Worm (Caenorhabditis elegans): ENCODE results near the gene nhr-209.
A peak's percentile ranks its signal among the peaks of the same experiment; 100 is the strongest.
"Not testable (repeated sequence)": the region's sequence is repeated elsewhere in the genome, so short reads cannot be mapped to it uniquely, and the experiment has no call there.

Gene nhr-209

DNA sequence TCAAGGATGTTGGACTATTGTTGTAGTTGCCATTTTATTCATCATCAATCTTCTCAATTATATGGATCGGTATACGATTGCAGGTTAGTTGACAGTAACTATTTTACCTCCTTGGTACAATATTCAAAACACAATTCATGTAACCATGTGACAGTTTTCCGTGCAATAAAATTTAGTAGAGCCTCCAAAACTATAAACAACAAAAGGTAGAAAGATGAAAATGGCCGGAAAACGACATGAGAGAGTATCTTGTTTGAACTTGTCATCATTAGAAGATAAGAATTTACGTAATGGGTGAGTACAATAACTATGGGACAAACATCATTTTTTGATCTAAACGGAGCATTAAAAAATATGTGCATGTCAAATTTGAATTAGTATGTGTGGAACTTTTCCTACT, 17.2 kb downstream of the nhr-209 start:
- no peak for TF ChIP-seq attf-5 (GFP tag; optimal IDR thresholded peaks at IDR 0.05)
- TF ChIP-seq nhr-80 (tag; optimal IDR thresholded peaks at IDR 0.05) = peak; percentile 27

DNA sequence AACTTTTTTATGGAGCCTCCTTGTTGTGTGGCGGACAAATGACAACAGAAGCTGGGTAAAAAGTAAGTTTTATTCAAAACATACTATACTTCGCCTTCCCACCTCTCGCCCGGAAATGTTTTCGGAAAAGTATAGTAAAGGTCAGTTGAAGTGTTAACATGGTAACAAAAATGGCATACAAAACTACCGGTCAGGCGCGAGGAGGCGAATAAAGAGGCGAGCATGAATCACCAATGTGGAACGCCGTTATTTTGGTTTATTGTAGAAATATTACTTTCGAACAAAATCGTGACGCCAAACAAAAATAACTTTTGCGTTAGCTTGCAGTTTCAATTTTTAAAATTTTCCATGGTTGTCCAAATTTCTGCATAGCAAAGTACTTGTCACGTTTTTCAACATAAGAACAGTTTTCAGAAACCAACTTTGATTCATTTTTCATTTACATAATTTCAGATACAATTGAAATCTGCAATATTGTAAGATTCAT, 19.7 kb downstream of the nhr-209 start, which contains the start of gene C13C4.8:
Gene C13C4.8 (plus strand): TSS at position 437 of the 487 bp plus-strand sequence.
- TF ChIP-seq cebp-1 (GFP tag; IDR thresholded peaks at IDR 0.05) = no peak
- no peak for TF ChIP-seq cebp-1 (tag; optimal IDR thresholded peaks at IDR 0.05)

DNA sequence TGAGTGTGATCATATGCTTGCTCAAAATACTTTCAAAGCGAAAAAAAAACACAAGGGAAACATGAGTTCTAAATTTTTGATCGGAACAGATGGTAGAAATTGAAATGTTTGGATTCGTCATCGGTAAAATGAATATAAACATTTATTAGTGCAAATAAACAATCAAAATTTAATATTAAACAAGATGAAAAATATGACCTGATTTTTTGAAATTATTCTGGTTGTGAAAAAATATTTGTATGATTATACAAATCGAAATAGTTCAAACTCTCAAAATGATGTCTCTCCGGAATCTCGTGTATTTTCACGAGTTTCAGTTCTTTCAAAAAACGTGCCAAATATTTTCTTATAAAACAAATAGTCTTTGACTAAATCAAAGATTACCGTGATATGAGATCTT, 22.4 kb downstream of the nhr-209 start, which contains the start of gene C13C4.7:
Gene C13C4.7 (minus strand): TSS at position 101 of the 400 bp plus-strand sequence.
- TF ChIP-seq C17E4.6 (GFP tag; IDR thresholded peaks at IDR 0.05) = no peak
- TF ChIP-seq egl-18 (GFP tag; IDR thresholded peaks at IDR 0.05) = no peak
- no peak for TF ChIP-seq snpc-4 (GFP tag; optimal IDR thresholded peaks at IDR 0.05)
- TF ChIP-seq snpc-4 (tag; optimal IDR thresholded peaks at IDR 0.05) = no peak
- TF ChIP-seq Y79H2A.3 (GFP tag; conservative IDR thresholded peaks at IDR 0.05) = no peak
- TF ChIP-seq mes-4 (tag; optimal IDR thresholded peaks at IDR 0.05) = no peak

DNA sequence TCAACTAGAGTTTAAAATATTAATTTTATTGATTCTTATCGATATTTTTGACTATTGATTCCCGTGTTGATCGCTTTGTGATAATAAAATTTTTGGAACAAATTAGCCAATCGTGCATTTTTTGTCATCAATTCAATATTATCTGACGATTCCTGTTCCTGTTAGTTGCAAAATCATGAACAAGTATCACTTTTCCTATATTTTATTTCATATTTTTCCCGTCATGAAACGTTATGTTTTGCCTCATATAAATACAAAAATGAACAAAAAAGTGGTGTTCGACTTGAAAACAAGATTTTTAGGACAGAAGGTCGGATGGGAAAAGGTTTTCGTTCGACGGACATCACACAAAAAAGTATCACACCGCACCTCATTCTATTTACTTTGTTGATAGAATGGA, 23.3 kb downstream of the nhr-209 start, which contains the start of gene C13C4.6:
Gene C13C4.6 (plus strand): TSS at position 301 of the 400 bp plus-strand sequence.
- TF ChIP-seq lin-40 (tag; optimal IDR thresholded peaks at IDR 0.05) (no peak), egl-44 (GFP tag; IDR thresholded peaks at IDR 0.05) (no peak), lsy-27 (tag; optimal IDR thresholded peaks at IDR 0.05; ENCODE audit: borderline replicate concordance, insufficient read depth) (no peak), lin-35 (GFP tag; optimal IDR thresholded peaks at IDR 0.05) (no peak), lsl-1 (GFP tag; optimal IDR thresholded peaks at IDR 0.05) (no peak), F49E8.2 (tag; optimal IDR thresholded peaks at IDR 0.05; ENCODE audit: insufficient read depth) (no peak), cebp-1 (GFP tag; IDR thresholded peaks at IDR 0.05) (no peak), cebp-1 (tag; optimal IDR thresholded peaks at IDR 0.05) (no peak), ceh-91 (GFP tag; IDR thresholded peaks at IDR 0.05) (no peak), Y56A3A.18 (GFP tag; IDR thresholded peaks at IDR 0.05) (no peak), tlf-1 (GFP tag; optimal IDR thresholded peaks at IDR 0.05) (no peak), nhr-179 (tag; optimal IDR thresholded peaks at IDR 0.05) (no peak), hlh-26 (GFP tag; conservative IDR thresholded peaks at IDR 0.05) (no peak), attf-5 (GFP tag; optimal IDR thresholded peaks at IDR 0.05) (no peak), die-1 (tag; optimal IDR thresholded peaks at IDR 0.05) (no peak), let-526 (GFP tag; IDR thresholded peaks at IDR 0.05) (no peak)

DNA sequence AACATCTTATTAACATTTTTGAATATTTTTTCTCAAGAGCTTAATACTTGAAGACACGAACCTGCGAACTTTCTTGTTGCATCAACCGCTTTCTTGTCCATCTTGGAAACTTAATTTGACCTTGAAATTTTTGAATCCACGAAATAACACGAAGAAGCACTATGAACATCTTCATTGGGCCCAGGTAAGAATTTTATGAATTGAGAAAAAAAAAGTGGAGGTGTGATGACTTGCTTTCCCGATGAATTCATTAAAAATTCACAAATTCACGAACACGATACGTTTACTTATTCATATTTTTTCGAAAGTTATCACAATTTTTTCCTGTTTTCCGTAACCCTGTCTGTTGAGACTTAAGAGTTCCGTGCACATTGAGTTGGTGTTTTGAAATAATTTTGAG, 32.7 kb downstream of the nhr-209 start, which contains the start of gene C27A7.6:
Gene C27A7.6 (minus strand): TSS at position 101 of the 400 bp plus-strand sequence.
- not testable (repeated sequence) for TF ChIP-seq snpc-1.3 (tag; optimal IDR thresholded peaks at IDR 0.05; ENCODE audit: insufficient read depth); ets-4 (GFP tag; optimal IDR thresholded peaks at IDR 0.05); C06A6.2 (GFP tag; conservative IDR thresholded peaks at IDR 0.05)

DNA sequence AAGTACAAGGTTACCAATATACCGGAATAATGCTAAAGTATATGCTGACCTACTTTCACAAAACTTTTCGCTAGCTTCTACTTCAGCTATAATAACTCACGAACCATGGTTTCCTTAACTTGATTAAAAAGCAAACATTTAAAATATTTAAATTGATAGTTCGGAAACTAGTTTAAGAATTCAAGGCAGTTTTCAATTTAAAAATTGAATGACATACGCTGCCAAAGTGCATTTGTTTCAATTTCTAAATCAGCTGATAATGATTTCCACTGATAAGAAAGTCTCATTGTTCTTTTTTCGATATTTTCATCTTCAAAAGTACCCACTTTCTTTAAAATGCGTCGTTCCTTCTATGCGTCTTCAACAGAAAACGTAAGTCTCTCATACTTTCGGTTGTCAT, 33.2 kb downstream of the nhr-209 start, which contains the start of gene enpp-1:
Gene enpp-1 (plus strand): TSS at position 301 of the 400 bp plus-strand sequence.
- TF ChIP-seq lag-1 (GFP tag; IDR thresholded peaks at IDR 0.05); F52B5.7 (tag; optimal IDR thresholded peaks at IDR 0.05); nhr-120 (GFP tag; IDR thresholded peaks at IDR 0.05): not testable (repeated sequence)
